Fruit fly (Drosophila melanogaster) whole organism, prepupa: ENCODE data around the gene CG10877.

Source experiments
- Blimp-1 ChIP-seq: fragments of 200-800 bp; sonication (Bioruptor generic); optimal IDR thresholded peaks from 3 replicates; lab custom pipeline; 2017; ENCODE audit warnings: missing biosample characterization, missing genetic modification characterization, mild to moderate bottlenecking, moderate library complexity, missing genetic modification reagents
- CG10631 ChIP-seq: fragments of 200-800 bp; sonication (Bioruptor generic); optimal IDR thresholded peaks from 2 replicates; lab custom pipeline; 2016; ENCODE audit warnings: missing biosample characterization, missing genetic modification characterization
- CG11902 ChIP-seq: fragments of 200-800 bp; sonication (Bioruptor generic); optimal IDR thresholded peaks from 3 replicates; lab custom pipeline; 2016; ENCODE audit warnings: missing biosample characterization, missing genetic modification characterization
- CG1621 ChIP-seq: fragments of 200-800 bp; sonication (Bioruptor generic); optimal IDR thresholded peaks from 3 replicates; lab custom pipeline; 2018; ENCODE audit warnings: missing biosample characterization, mild to moderate bottlenecking, missing genetic modification characterization
- CG16779 ChIP-seq: fragments of 200-800 bp; sonication (Bioruptor generic); optimal IDR thresholded peaks from 3 replicates; lab custom pipeline; 2017; ENCODE audit warnings: missing biosample characterization, mild to moderate bottlenecking, missing genetic modification characterization
- CG3032 ChIP-seq: fragments of 200-800 bp; optimal IDR thresholded peaks from 2 replicates; lab custom pipeline; 2019; ENCODE audit warnings: missing biosample characterization, mild to moderate bottlenecking, missing genetic modification characterization, moderate library complexity
- CG31627 ChIP-seq: fragments of 200-800 bp; sonication (Bioruptor generic); optimal IDR thresholded peaks from 3 replicates; lab custom pipeline; 2016; ENCODE audit warnings: missing biosample characterization, missing genetic modification characterization
- CG32006 ChIP-seq: fragments of 200-800 bp; sonication (Bioruptor generic); optimal IDR thresholded peaks from 3 replicates; lab custom pipeline; 2017; ENCODE audit warnings: missing biosample characterization, mild to moderate bottlenecking, missing genetic modification characterization
- CG4318 ChIP-seq: fragments of 200-800 bp; sonication (Bioruptor generic); optimal IDR thresholded peaks from 3 replicates; lab custom pipeline; 2017; ENCODE audit warnings: missing biosample characterization, mild to moderate bottlenecking, missing genetic modification characterization
- CG6163 ChIP-seq: fragments of 200-800 bp; sonication (Bioruptor generic); IDR thresholded peaks from 3 replicates; pipeline ENCODE4 v1.3.6; 2022; ENCODE audit warnings: missing biosample characterization, missing genetic modification characterization
- CG6276 ChIP-seq: fragments of 200-800 bp; sonication (Bioruptor generic); optimal IDR thresholded peaks from 2 replicates; lab custom pipeline; 2017; ENCODE audit warnings: missing biosample characterization, mild to moderate bottlenecking, missing genetic modification characterization
- CG6792 ChIP-seq: fragments of 200-800 bp; sonication (Bioruptor generic); optimal IDR thresholded peaks from 3 replicates; lab custom pipeline; 2016; ENCODE audit warnings: missing biosample characterization, missing genetic modification characterization
- CG7368 ChIP-seq: fragments of 200-800 bp; sonication (Bioruptor generic); optimal IDR thresholded peaks from 3 replicates; lab custom pipeline; 2016; ENCODE audit warnings: missing biosample characterization, missing genetic modification characterization
- CG8119 ChIP-seq: fragments of 200-800 bp; sonication (Bioruptor generic); IDR thresholded peaks from 3 replicates; pipeline ENCODE4 v1.3.6; 2022; ENCODE audit warnings: missing biosample characterization, missing genetic modification characterization
- CG8319 ChIP-seq: fragments of 200-800 bp; sonication (Bioruptor generic); optimal IDR thresholded peaks from 3 replicates; lab custom pipeline; 2016; ENCODE audit warnings: missing biosample characterization, missing genetic modification characterization
- CG8632 ChIP-seq: fragments of 200-800 bp; sonication (Bioruptor generic); optimal IDR thresholded peaks from 3 replicates; lab custom pipeline; 2016; ENCODE audit warnings: missing biosample characterization, missing genetic modification characterization
- CG9139 ChIP-seq: fragments of 200-800 bp; sonication (Bioruptor generic); optimal IDR thresholded peaks from 3 replicates; lab custom pipeline; 2017; ENCODE audit warnings: missing biosample characterization, mild to moderate bottlenecking, missing genetic modification characterization
- Eip75B ChIP-seq: fragments of 200-800 bp; sonication (Bioruptor generic); optimal IDR thresholded peaks from 3 replicates; lab custom pipeline; 2016; ENCODE audit warnings: missing biosample characterization, missing genetic modification characterization
- Eip78C ChIP-seq: fragments of 200-800 bp; sonication (Bioruptor generic); peaks from one replicate; lab custom pipeline; 2016; ENCODE audit warnings: missing biosample characterization, missing genetic modification characterization
- Eip93F ChIP-seq: fragments of 200-800 bp; sonication (Bioruptor generic); optimal IDR thresholded peaks from 2 replicates; lab custom pipeline; 2016; ENCODE audit warnings: missing biosample characterization, mild to moderate bottlenecking, missing genetic modification characterization
- Ets21C ChIP-seq: fragments of 200-800 bp; sonication (Bioruptor generic); optimal IDR thresholded peaks from 3 replicates; lab custom pipeline; 2016; ENCODE audit warnings: missing biosample characterization, missing genetic modification characterization
- Ets96B ChIP-seq: fragments of 200-800 bp; optimal IDR thresholded peaks from 2 replicates; lab custom pipeline; 2019; ENCODE audit warnings: missing biosample characterization, mild to moderate bottlenecking, missing genetic modification characterization, moderate library complexity
- Gug ChIP-seq: fragments of 200-800 bp; sonication (Bioruptor generic); IDR thresholded peaks from 2 replicates; pipeline ENCODE4 v1.3.6; 2022; ENCODE audit warnings: missing biosample characterization, missing genetic modification characterization
- Hr38 ChIP-seq: sonication (Bioruptor generic); optimal IDR thresholded peaks from 2 replicates; lab custom pipeline; 2016; ENCODE audit warnings: missing biosample characterization, missing genetic modification characterization
- Hr39 ChIP-seq: fragments of 200-800 bp; sonication (Bioruptor generic); optimal IDR thresholded peaks from 2 replicates; lab custom pipeline; 2016; ENCODE audit warnings: missing biosample characterization, missing genetic modification characterization
- Met ChIP-seq: fragments of 200-800 bp; sonication (Bioruptor generic); optimal IDR thresholded peaks from 3 replicates; lab custom pipeline; 2016; ENCODE audit warnings: missing biosample characterization, missing genetic modification characterization
- OdsH ChIP-seq: fragments of 200-800 bp; sonication (Bioruptor generic); optimal IDR thresholded peaks from 3 replicates; lab custom pipeline; 2016; ENCODE audit warnings: missing biosample characterization, missing genetic modification characterization
- Smox ChIP-seq: fragments of 200-800 bp; sonication (Bioruptor generic); optimal IDR thresholded peaks from 3 replicates; lab custom pipeline; 2016; ENCODE audit warnings: missing biosample characterization, missing genetic modification characterization
- Sox102F ChIP-seq: fragments of 200-800 bp; sonication (Bioruptor generic); optimal IDR thresholded peaks from 2 replicates; lab custom pipeline; 2016; ENCODE audit warnings: missing biosample characterization, mild to moderate bottlenecking, missing genetic modification characterization
- Sox14 ChIP-seq: fragments of 200-800 bp; sonication (Bioruptor generic); optimal IDR thresholded peaks from 3 replicates; lab custom pipeline; 2016; ENCODE audit warnings: missing biosample characterization, missing genetic modification characterization
- Sox15 ChIP-seq: fragments of 200-800 bp; sonication (Bioruptor generic); optimal IDR thresholded peaks from 3 replicates; lab custom pipeline; 2016; ENCODE audit warnings: missing biosample characterization, missing genetic modification characterization
- achi ChIP-seq: fragments of 200-800 bp; sonication (Bioruptor generic); optimal IDR thresholded peaks from 3 replicates; lab custom pipeline; 2016; ENCODE audit warnings: missing biosample characterization, missing genetic modification characterization
- acj6 ChIP-seq: fragments of 200-800 bp; sonication (Bioruptor generic); optimal IDR thresholded peaks from 3 replicates; lab custom pipeline; 2016; ENCODE audit warnings: missing biosample characterization, missing genetic modification characterization
- cyc ChIP-seq: fragments of 200-800 bp; sonication (Bioruptor generic); optimal IDR thresholded peaks from 3 replicates; lab custom pipeline; 2016; ENCODE audit warnings: missing biosample characterization, missing genetic modification characterization
- dac ChIP-seq: fragments of 200-800 bp; sonication (Bioruptor generic); optimal IDR thresholded peaks from 2 replicates; lab custom pipeline; 2017; ENCODE audit warnings: missing biosample characterization, mild to moderate bottlenecking, missing genetic modification characterization
- dsx ChIP-seq: fragments of 200-800 bp; optimal IDR thresholded peaks from 3 replicates; lab custom pipeline; 2019; ENCODE audit warnings: missing biosample characterization, mild to moderate bottlenecking, missing genetic modification characterization, moderate library complexity; ENCODE audit not compliant: poor library complexity, severe bottlenecking
- esn ChIP-seq: fragments of 200-800 bp; sonication (Bioruptor generic); optimal IDR thresholded peaks from 2 replicates; lab custom pipeline; 2016; ENCODE audit warnings: missing biosample characterization, mild to moderate bottlenecking, missing genetic modification characterization, moderate library complexity
- fd59A ChIP-seq: fragments of 200-800 bp; sonication (Bioruptor generic); optimal IDR thresholded peaks from 2 replicates; lab custom pipeline; 2017; ENCODE audit warnings: missing biosample characterization, mild to moderate bottlenecking, missing genetic modification characterization, missing genetic modification reagents
- fd85E ChIP-seq: fragments of 200-800 bp; sonication (Bioruptor generic); optimal IDR thresholded peaks from 3 replicates; lab custom pipeline; 2016; ENCODE audit warnings: missing biosample characterization, missing genetic modification characterization
- fkh ChIP-seq: fragments of 200-800 bp; sonication (Bioruptor generic); optimal IDR thresholded peaks from 3 replicates; lab custom pipeline; 2017; ENCODE audit warnings: missing biosample characterization, mild to moderate bottlenecking, missing genetic modification characterization, moderate library complexity
- lz ChIP-seq: fragments of 200-800 bp; sonication (Bioruptor generic); optimal IDR thresholded peaks from 3 replicates; lab custom pipeline; 2016; ENCODE audit warnings: missing biosample characterization, missing genetic modification characterization
- pdm3 ChIP-seq: fragments of 200-800 bp; sonication (Bioruptor generic); optimal IDR thresholded peaks from 3 replicates; lab custom pipeline; 2016; ENCODE audit warnings: missing biosample characterization, missing genetic modification characterization
- salr ChIP-seq, 2 experiments: fragments of 200-800 bp; sonication (Bioruptor generic); optimal IDR thresholded peaks; 3 replicates each; lab custom pipeline; 2016 to 2018; ENCODE audit warnings: missing biosample characterization in 2 of 2, missing genetic modification characterization in 2 of 2, mild to moderate bottlenecking in 1 of 2
- spab ChIP-seq: fragments of 200-800 bp; sonication (Bioruptor generic); optimal IDR thresholded peaks from 2 replicates; lab custom pipeline; 2017; ENCODE audit warnings: missing biosample characterization, mild to moderate bottlenecking, missing genetic modification characterization, missing genetic modification reagents
- topi ChIP-seq: fragments of 200-800 bp; sonication (Bioruptor generic); optimal IDR thresholded peaks from 3 replicates; lab custom pipeline; 2016; ENCODE audit warnings: missing biosample characterization, missing genetic modification characterization
- vri ChIP-seq: fragments of 200-800 bp; sonication (Bioruptor generic); optimal IDR thresholded peaks from 3 replicates; lab custom pipeline; 2016; ENCODE audit warnings: missing biosample characterization, mild to moderate bottlenecking, missing genetic modification characterization

The CG10877 gene

dm6 chr3R:20588480-20588785 is 24.6 kb upstream of the CG10877 start, which contains the start of gene Srp72 (continued):
- TF ChIP-seq salr (GFP tag; optimal IDR thresholded peaks at IDR 0.05; lab: Kevin White, UChicago): no peak
- peak; percentile 48 for TF ChIP-seq CG10631 (GFP tag; lab: Kevin White, UChicago)
- TF ChIP-seq fkh (GFP tag; lab: Kevin White, UChicago): peak; percentile 13
- TF ChIP-seq vri: no peak
- TF ChIP-seq Sox15 (GFP tag; lab: Kevin White, UChicago): peak; percentile 40
- peak; percentile 53 for TF ChIP-seq Smox (GFP tag; lab: Kevin White, UChicago)
- TF ChIP-seq CG6163 (GFP tag; lab: Robert Waterston, UW): no peak
- TF ChIP-seq achi (GFP tag; lab: Kevin White, UChicago): peak; percentile 56
- no peak for TF ChIP-seq Blimp-1
- peak; percentile 6 for TF ChIP-seq CG6792 (GFP tag; lab: Kevin White, UChicago)
- TF ChIP-seq acj6: peak; percentile 58
- peak; percentile 55 for TF ChIP-seq lz
- peak; percentile 58; the same call in 1 of the 3 replicates for TF ChIP-seq CG8119
- TF ChIP-seq fd85E (GFP tag; lab: Kevin White, UChicago): no peak
- no peak for TF ChIP-seq dsx (GFP tag; lab: Kevin White, UChicago)
- peak; percentile 26 for TF ChIP-seq Sox14 (GFP tag; lab: Kevin White, UChicago)
- TF ChIP-seq CG8319 (GFP tag; lab: Kevin White, UChicago): peak; percentile 54
- TF ChIP-seq Eip93F (GFP tag; lab: Kevin White, UChicago): peak; percentile 30
- TF ChIP-seq cyc: peak; percentile 31
- TF ChIP-seq CG6276 (GFP tag; lab: Kevin White, UChicago): no peak
- TF ChIP-seq CG1621 (tag; lab: Kevin White, UChicago): no peak
- peak; percentile 36; the same call in 1 of the 2 replicates for TF ChIP-seq Gug (GFP tag; lab: Robert Waterston, UW)
- TF ChIP-seq fd59A (GFP tag; lab: Kevin White, UChicago): no peak

dm6 chr3R:20587630-20588479 is 24.0 kb upstream of the CG10877 start, which contains the start of gene Septin2:
Gene Septin2 (minus strand): TSS chr3R:20588356.
- TF ChIP-seq CG16779 (tag; lab: Kevin White, UChicago): peak; percentile 81
- TF ChIP-seq CG4318: no peak
- TF ChIP-seq lz: peak; percentile 93
- TF ChIP-seq fkh (GFP tag; lab: Kevin White, UChicago): peak; percentile 91
- peak; percentile 85 for TF ChIP-seq CG3032 (tag; lab: Kevin White, UChicago)
- peak; percentile 99 for TF ChIP-seq Eip78C (GFP tag; lab: Kevin White, UChicago)
- TF ChIP-seq CG31627 (GFP tag; lab: Kevin White, UChicago): peak; percentile 94
- TF ChIP-seq Smox (GFP tag; lab: Kevin White, UChicago): peak; percentile 94
- peak; percentile 94 for TF ChIP-seq OdsH (GFP tag; lab: Kevin White, UChicago)
- peak; percentile 92 for TF ChIP-seq achi (GFP tag; lab: Kevin White, UChicago)
- peak; percentile 96 for TF ChIP-seq topi (GFP tag; lab: Kevin White, UChicago)
- TF ChIP-seq Hr38: no peak
- TF ChIP-seq CG1621 (tag; lab: Kevin White, UChicago): peak; percentile 77
- peak; percentile 85 for TF ChIP-seq Blimp-1
- peak; percentile 90 for TF ChIP-seq spab (GFP tag; lab: Kevin White, UChicago)
- TF ChIP-seq Eip75B (GFP tag; lab: Kevin White, UChicago): peak; percentile 93
- peak; percentile 52 to 91 for TF ChIP-seq salr (GFP tag; optimal IDR thresholded peaks at IDR 0.05; lab: Kevin White, UChicago)
- TF ChIP-seq Sox102F (GFP tag; lab: Kevin White, UChicago): peak; percentile 94
- TF ChIP-seq CG32006: peak; percentile 97
- TF ChIP-seq CG7368 (GFP tag; lab: Kevin White, UChicago): peak; percentile 91
- TF ChIP-seq CG8319 (GFP tag; lab: Kevin White, UChicago): peak; percentile 92
- peak; percentile 93 for TF ChIP-seq CG6792 (GFP tag; lab: Kevin White, UChicago)
- TF ChIP-seq esn (GFP tag; lab: Kevin White, UChicago): peak; percentile 96
- TF ChIP-seq Hr39 (GFP tag; lab: Kevin White, UChicago): peak; percentile 93
- peak; percentile 94 for TF ChIP-seq CG8632
- peak; percentile 93 for TF ChIP-seq pdm3 (GFP tag; lab: Kevin White, UChicago)
- TF ChIP-seq Met (GFP tag; lab: Kevin White, UChicago): peak; percentile 96
- peak; percentile 80 for TF ChIP-seq fd85E (GFP tag; lab: Kevin White, UChicago)
- peak; percentile 85 for TF ChIP-seq CG11902 (GFP tag; lab: Kevin White, UChicago)
- peak; percentile 94 for TF ChIP-seq CG8119
- peak; percentile 89 for TF ChIP-seq Ets96B (tag; lab: Kevin White, UChicago)
- TF ChIP-seq vri: peak; percentile 84
- TF ChIP-seq Ets21C (GFP tag; lab: Kevin White, UChicago): peak; percentile 87
- peak; percentile 75 for TF ChIP-seq Gug (GFP tag; lab: Robert Waterston, UW)
- TF ChIP-seq dac (GFP tag; lab: Kevin White, UChicago): peak; percentile 82
- TF ChIP-seq Sox15 (GFP tag; lab: Kevin White, UChicago): peak; percentile 88
- TF ChIP-seq CG9139: peak; percentile 80
